Fruit fly (Drosophila melanogaster) whole organism, embryonic: ENCODE data around the gene mRpS2.

ENCODE experiments used
- CG43689 ChIP-seq: fragments of 200-800 bp; sonication (Bioruptor generic); IDR thresholded peaks from 2 replicates; pipeline ENCODE4 v1.3.6; 2022; ENCODE audit warnings: missing biosample characterization, missing genetic modification characterization
- CG9876 ChIP-seq: fragments of 200-800 bp; sonication (Bioruptor generic); optimal IDR thresholded peaks from 2 replicates; lab custom pipeline; 2016; ENCODE audit warnings: missing biosample characterization, missing genetic modification characterization

DNA sequence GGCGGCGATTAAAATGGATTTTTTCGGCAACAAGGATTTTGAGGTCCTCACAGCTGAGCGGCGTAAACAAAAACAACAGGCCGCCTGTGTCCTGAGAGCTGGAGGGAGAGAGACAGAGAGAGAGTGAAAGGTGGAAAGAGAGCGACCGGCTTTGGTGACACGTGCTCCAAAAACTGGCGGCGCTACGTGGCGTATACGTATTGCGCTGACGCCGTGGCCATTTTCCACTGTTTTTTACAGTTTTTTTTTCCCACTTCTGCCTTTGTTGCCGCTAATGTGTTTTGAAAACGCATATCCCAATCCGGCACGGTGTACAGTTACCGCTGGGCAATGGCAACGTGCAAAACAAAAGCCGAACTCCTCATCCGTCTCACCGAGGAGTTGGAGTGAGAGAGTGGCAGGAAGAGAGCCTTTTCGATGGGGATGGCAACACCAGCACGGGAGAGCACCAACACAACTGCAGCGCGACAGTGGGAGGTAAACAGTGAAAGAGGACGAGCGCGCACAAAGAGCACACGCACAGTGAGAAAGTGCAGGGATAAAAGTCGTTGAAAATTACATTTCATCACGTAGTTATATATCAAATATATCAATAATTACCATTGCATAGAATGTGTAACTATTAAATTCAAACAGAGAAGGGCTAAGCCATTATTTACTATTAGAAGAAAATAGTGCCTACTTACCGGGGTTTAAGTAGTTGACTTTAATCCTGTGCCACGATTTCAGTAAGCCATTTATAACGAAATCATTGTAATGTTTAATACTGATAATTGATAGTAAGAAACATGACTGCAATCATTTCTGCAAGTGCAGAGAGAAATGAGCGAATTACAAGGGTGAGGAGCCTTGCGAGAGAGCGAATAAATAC lies 29.5 kb downstream of the mRpS2 start:
- TF ChIP-seq CG9876 (GFP tag; lab: Kevin White, UChicago) = no peak
- TF ChIP-seq CG43689 (GFP tag; lab: Robert Waterston, UW) = no peak
